Worm (Caenorhabditis elegans) whole organism, mixed stage, embryonic: Measurements from ENCODE around the gene fbxc-45.

ENCODE experiments used
- ceh-43 ChIP-seq: fragments of 200-800 bp; sonication (Bioruptor generic); optimal IDR thresholded peaks from 2 replicates; lab custom pipeline; 2018; ENCODE audit warnings: mild to moderate bottlenecking, missing genetic modification characterization, moderate library complexity, missing compliant biosample characterization
- ceh-83 ChIP-seq: fragments of 200-800 bp; sonication (Bioruptor generic); optimal IDR thresholded peaks from 2 replicates; lab custom pipeline; 2018; ENCODE audit warnings: mild to moderate bottlenecking, missing genetic modification characterization, missing compliant biosample characterization
- cnd-1 ChIP-seq: fragments of 200-800 bp; sonication (Bioruptor generic); optimal IDR thresholded peaks from 2 replicates; lab custom pipeline; 2018; ENCODE audit warnings: mild to moderate bottlenecking, missing genetic modification characterization, missing compliant biosample characterization
- lin-13 ChIP-seq: fragments of 150-350 bp; optimal IDR thresholded peaks from 2 replicates; lab custom pipeline; 2014; ENCODE audit warnings: missing biosample characterization, missing genetic modification characterization
- nhr-12 ChIP-seq: fragments of 150-350 bp; optimal IDR thresholded peaks from 2 replicates; lab custom pipeline; 2014; ENCODE audit warnings: missing biosample characterization, missing genetic modification characterization
- nhr-237 ChIP-seq: fragments of 150-350 bp; optimal IDR thresholded peaks from 2 replicates; lab custom pipeline; 2014; ENCODE audit warnings: missing biosample characterization, missing genetic modification characterization
- nhr-76 ChIP-seq: sonication (generic microtip); optimal IDR thresholded peaks from 2 replicates; lab custom pipeline; 2017; ENCODE audit warnings: missing biosample characterization, missing genetic modification characterization
- unc-39 ChIP-seq: fragments of 150-350 bp; optimal IDR thresholded peaks from 2 replicates; lab custom pipeline; 2014; ENCODE audit warnings: missing biosample characterization, missing genetic modification characterization
- unc-62 ChIP-seq: fragments of 150-350 bp; optimal IDR thresholded peaks from 2 replicates; lab custom pipeline; 2014; ENCODE audit warnings: missing biosample characterization, missing genetic modification reagents, missing genetic modification characterization
- zip-8 ChIP-seq: fragments of 150-350 bp; optimal IDR thresholded peaks from 2 replicates; lab custom pipeline; 2014; ENCODE audit warnings: missing biosample characterization, missing genetic modification characterization
- ztf-11 ChIP-seq: fragments of 150-350 bp; optimal IDR thresholded peaks from 2 replicates; lab custom pipeline; 2014; ENCODE audit warnings: missing biosample characterization, missing genetic modification characterization

ce11 chrIV:2914545-2914944 is 7.5 kb downstream of the fbxc-45 start:
- TF ChIP-seq lin-13 (tag; lab: Kevin White, UChicago) (no peak), ceh-83 (GFP tag; lab: Kevin White, UChicago) (no peak), nhr-76 (tag; lab: Kevin White, UChicago) (no peak), nhr-237 (tag; lab: Kevin White, UChicago) (no peak), unc-62 (GFP tag; lab: Kevin White, UChicago) (no peak), ceh-43 (GFP tag; lab: Kevin White, UChicago) (no peak), nhr-12 (tag; lab: Kevin White, UChicago) (no peak), cnd-1 (tag; lab: Kevin White, UChicago) (no peak), zip-8 (tag; lab: Kevin White, UChicago) (no peak), unc-39 (tag; lab: Kevin White, UChicago) (no peak), ztf-11 (tag; lab: Kevin White, UChicago) (no peak)
